Fruit fly (Drosophila melanogaster): ENCODE results near the gene brk.

The brk gene

DNA sequence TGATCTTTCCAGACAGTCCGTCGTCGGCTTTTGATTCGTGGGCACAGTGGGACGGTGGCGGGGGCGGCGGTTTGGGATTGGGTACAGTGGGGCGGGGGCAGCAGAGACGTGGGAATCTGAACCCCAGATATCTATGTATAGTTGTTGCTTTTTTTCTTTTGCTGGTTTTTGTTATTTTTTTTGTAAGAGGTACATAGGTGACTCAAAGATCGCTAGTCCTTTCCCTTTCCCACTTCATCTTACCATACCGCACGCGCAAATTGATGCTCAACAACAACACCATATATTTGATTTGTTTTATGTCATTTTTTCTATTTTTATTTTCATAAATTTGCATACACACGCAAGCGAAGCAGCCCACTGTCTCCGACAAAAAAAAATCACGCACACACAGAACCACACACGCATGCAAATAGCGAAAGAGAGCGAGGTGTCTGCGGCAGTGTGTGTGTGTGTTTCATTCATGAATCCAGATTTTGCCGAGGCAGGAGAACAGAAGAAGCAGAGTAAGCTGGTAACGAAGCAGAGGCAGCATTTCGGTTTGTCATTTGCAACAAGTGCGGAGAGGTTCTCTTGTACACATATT, 1.9 kb upstream of the brk start (continued):
- no peak for TF ChIP-seq CG10321 (GFP tag; IDR thresholded peaks at IDR 0.05)
- no peak for TF ChIP-seq CG31388 (GFP tag; optimal IDR thresholded peaks at IDR 0.05)
- no peak for TF ChIP-seq br (optimal IDR thresholded peaks at IDR 0.05)
- peak; percentile 67 for TF ChIP-seq CG2678 (tag; optimal IDR thresholded peaks at IDR 0.05)
- TF ChIP-seq CG11398 (GFP tag; optimal IDR thresholded peaks at IDR 0.05): no peak
- TF ChIP-seq CG11560 (tag; IDR thresholded peaks at IDR 0.05): no peak
- no peak for TF ChIP-seq CG12942 (GFP tag; optimal IDR thresholded peaks at IDR 0.05)
- peak; percentile 38 for TF ChIP-seq Aef1 (GFP tag; IDR thresholded peaks at IDR 0.05)
- peak; percentile 43; the same call in 1 of the 2 replicates for TF ChIP-seq CG17328 (GFP tag; IDR thresholded peaks at IDR 0.05)
- no peak; the same call in 2 of the 3 replicates for TF ChIP-seq CG6175 (GFP tag; IDR thresholded peaks at IDR 0.05)
- peak; percentile 7 for TF ChIP-seq Fer2 (tag; optimal IDR thresholded peaks at IDR 0.05)
- TF ChIP-seq CG10274 (GFP tag; optimal IDR thresholded peaks at IDR 0.05): no peak
- no peak for TF ChIP-seq HLH4C (GFP tag; IDR thresholded peaks at IDR 0.05; ENCODE audit: partially characterized antibody)
- peak; percentile 65; the same call in 2 of the 3 replicates for TF ChIP-seq dysf (GFP tag; IDR thresholded peaks at IDR 0.05)
- TF ChIP-seq nom (GFP tag; optimal IDR thresholded peaks at IDR 0.05): peak; percentile 82
- peak; percentile 24 for TF ChIP-seq CG1603 (tag; optimal IDR thresholded peaks at IDR 0.05)
- no peak for TF ChIP-seq ken (GFP tag; IDR thresholded peaks at IDR 0.05)
- no peak for TF ChIP-seq CG7963 (GFP tag; IDR thresholded peaks at IDR 0.05; ENCODE audit: partially characterized antibody)
- TF ChIP-seq trh (GFP tag; optimal IDR thresholded peaks at IDR 0.05): no peak
- TF ChIP-seq CG15601 (tag; optimal IDR thresholded peaks at IDR 0.05): peak; percentile 40
- no peak for TF ChIP-seq Six4 (GFP tag; optimal IDR thresholded peaks at IDR 0.05)
- TF ChIP-seq CG43689 (GFP tag; IDR thresholded peaks at IDR 0.05): no peak
- TF ChIP-seq CG11504 (tag; optimal IDR thresholded peaks at IDR 0.05): peak; percentile 63
- peak; percentile 28 for TF ChIP-seq CG8924 (tag; optimal IDR thresholded peaks at IDR 0.05)
- no peak for TF ChIP-seq tna (GFP tag; IDR thresholded peaks at IDR 0.05; ENCODE audit: partially characterized antibody)
- TF ChIP-seq Hmr (GFP tag; optimal IDR thresholded peaks at IDR 0.05): peak; percentile 48
- TF ChIP-seq Tbp (GFP tag; optimal IDR thresholded peaks at IDR 0.05): no peak
- no peak for TF ChIP-seq Mes4 (GFP tag; optimal IDR thresholded peaks at IDR 0.05)
- peak; percentile 23 for TF ChIP-seq wor (GFP tag; IDR thresholded peaks at IDR 0.05)
- TF ChIP-seq zf30C (GFP tag; optimal IDR thresholded peaks at IDR 0.05): no peak
- TF ChIP-seq Nf-YA (GFP tag; IDR thresholded peaks at IDR 0.05): no peak
- TF ChIP-seq otp (GFP tag; IDR thresholded peaks at IDR 0.05): 0 out of 3 replicates have a peak, but pooled peaks have one; percentile 50
- TF ChIP-seq CG31224 (GFP tag; IDR thresholded peaks at IDR 0.05): 0 out of 2 replicates have a peak, but pooled peaks have one; percentile 12
- no peak for TF ChIP-seq dan (GFP tag; IDR thresholded peaks at IDR 0.05)
- no peak for TF ChIP-seq Hr78 (GFP tag; optimal IDR thresholded peaks at IDR 0.05)
- TF ChIP-seq Mrtf (GFP tag; IDR thresholded peaks at IDR 0.05): 0 out of 3 replicates have a peak, but pooled peaks have one; percentile 38
- no peak for TF ChIP-seq MBD-R2 (GFP tag; IDR thresholded peaks at IDR 0.05)
- peak; percentile 64 for TF ChIP-seq grau (tag; optimal IDR thresholded peaks at IDR 0.05)
- TF ChIP-seq Fer1 (GFP tag; optimal IDR thresholded peaks at IDR 0.05): peak; percentile 60
- TF ChIP-seq Camta (GFP tag; optimal IDR thresholded peaks at IDR 0.05): peak; percentile 22
- no peak for TF ChIP-seq Bdp1 (GFP tag; optimal IDR thresholded peaks at IDR 0.05)
- TF ChIP-seq sqz (GFP tag; optimal IDR thresholded peaks at IDR 0.05): peak; percentile 98
- no peak for TF ChIP-seq HLHmδ (GFP tag; optimal IDR thresholded peaks at IDR 0.05)
- TF ChIP-seq onecut (GFP tag; IDR thresholded peaks at IDR 0.05): peak; percentile 32; the same call in 1 of the 2 replicates
- TF ChIP-seq CG11085 (GFP tag; IDR thresholded peaks at IDR 0.05): no peak
- TF ChIP-seq hth (optimal IDR thresholded peaks at IDR 0.05): no peak
- peak; percentile 33 for TF ChIP-seq NfI (GFP tag; optimal IDR thresholded peaks at IDR 0.05)
- TF ChIP-seq eyg (GFP tag; optimal IDR thresholded peaks at IDR 0.05): no peak
- TF ChIP-seq CG6791 (GFP tag; IDR thresholded peaks at IDR 0.05; ENCODE audit: partially characterized antibody): no peak
- TF ChIP-seq CG4730 (GFP tag; IDR thresholded peaks at IDR 0.05): no peak
- no peak for TF ChIP-seq Hmx (GFP tag; optimal IDR thresholded peaks at IDR 0.05)
